Fruit fly (Drosophila melanogaster) S2 (cell line): ENCODE data around the gene CG14883.

Experiments
- CG8478 ChIP-seq: fragments of >200 bp; optimal IDR thresholded peaks from 2 replicates; lab custom pipeline; 2018
- CTCF ChIP-seq, 2 experiments: fragments of >200 bp; optimal IDR thresholded peaks; 2 replicates each; lab custom pipeline; 2018

DNA sequence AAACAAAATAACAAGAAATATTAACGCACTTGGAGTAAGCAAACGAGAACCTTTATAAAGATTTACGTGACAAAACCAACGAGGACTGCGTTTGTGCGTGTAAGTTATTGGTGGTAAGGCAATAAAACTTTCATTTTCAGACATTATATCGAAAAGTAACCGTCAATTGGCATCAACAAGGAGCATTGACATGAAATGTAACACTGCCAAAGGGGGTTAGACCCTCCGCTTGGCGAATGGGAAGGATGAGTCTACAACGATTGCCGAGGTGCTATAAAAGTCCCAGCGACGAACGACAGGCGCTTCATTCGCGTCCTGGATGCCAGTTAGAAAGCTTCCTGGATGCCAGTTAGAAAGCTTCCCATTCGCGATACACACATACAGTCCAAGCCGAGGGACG lies 16.4 kb downstream of the CG14883 start, which contains the start of gene Gyc89Da:
- TF ChIP-seq CG8478 (no peak), CTCF (optimal IDR thresholded peaks at IDR 0.05; lab: Kevin White, UChicago) (no peak)
